Fruit fly (Drosophila melanogaster): Measurements from ENCODE around the gene Dab.

Dab gene

dm6 chr3L:16670195-16670594 lies 41.7 kb upstream of the Dab start (continued):
- TF ChIP-seq insv (GFP tag; optimal IDR thresholded peaks at IDR 0.05) (no peak), CG8359 (GFP tag; optimal IDR thresholded peaks at IDR 0.05; ENCODE audit: borderline replicate concordance) (no peak), Hand (GFP tag; optimal IDR thresholded peaks at IDR 0.05) (no peak), Bdp1 (GFP tag; optimal IDR thresholded peaks at IDR 0.05) (no peak), CG3407 (GFP tag; optimal IDR thresholded peaks at IDR 0.05) (no peak), B-H2 (GFP tag; optimal IDR thresholded peaks at IDR 0.05) (peak; percentile 17), klu (GFP tag; IDR thresholded peaks at IDR 0.05) (no peak), pzg (GFP tag; optimal IDR thresholded peaks at IDR 0.05) (no peak), schlank (tag; optimal IDR thresholded peaks at IDR 0.05) (peak; percentile 42), sim (GFP tag; IDR thresholded peaks at IDR 0.05) (no peak), vvl (GFP tag; IDR thresholded peaks at IDR 0.05) (0 out of 2 replicates have a peak, but pooled peaks have one; percentile 20), Stat92E (GFP tag; optimal IDR thresholded peaks at IDR 0.05) (no peak), E2f1 (GFP tag; IDR thresholded peaks at IDR 0.05) (no peak), CG30020 (tag; optimal IDR thresholded peaks at IDR 0.05) (no peak), HHEX (GFP tag; optimal IDR thresholded peaks at IDR 0.05) (peak; percentile 34), Asciz (GFP tag; optimal IDR thresholded peaks at IDR 0.05) (no peak), Dad (GFP tag; optimal IDR thresholded peaks at IDR 0.05) (no peak), NC2α (GFP tag; optimal IDR thresholded peaks at IDR 0.05) (no peak), ro (GFP tag; IDR thresholded peaks at IDR 0.05) (no peak), tin (GFP tag; optimal IDR thresholded peaks at IDR 0.05) (no peak), ap (GFP tag; IDR thresholded peaks at IDR 0.05) (no peak), gt (GFP tag; IDR thresholded peaks at IDR 0.05) (no peak), D19B (GFP tag; optimal IDR thresholded peaks at IDR 0.05) (no peak), CG2116 (GFP tag; optimal IDR thresholded peaks at IDR 0.05) (no peak), CG6791 (GFP tag; IDR thresholded peaks at IDR 0.05; ENCODE audit: partially characterized antibody) (no peak), ssp (GFP tag; IDR thresholded peaks at IDR 0.05) (no peak), CG6813 (GFP tag; optimal IDR thresholded peaks at IDR 0.05) (peak; percentile 20), CG1233 (GFP tag; optimal IDR thresholded peaks at IDR 0.05) (peak; percentile 3), Dip2 (GFP tag; IDR thresholded peaks at IDR 0.05) (no peak), CG18599 (GFP tag; optimal IDR thresholded peaks at IDR 0.05) (peak; percentile 52), salm (tag; optimal IDR thresholded peaks at IDR 0.05) (no peak), CG2875 (GFP tag; optimal IDR thresholded peaks at IDR 0.05) (peak; percentile 38), dpn (GFP tag; optimal IDR thresholded peaks at IDR 0.05) (no peak), Ptx1 (GFP tag; IDR thresholded peaks at IDR 0.05) (0 out of 2 replicates have a peak, but pooled peaks have one; percentile 9), CG3163 (GFP tag; optimal IDR thresholded peaks at IDR 0.05) (no peak), wor (GFP tag; IDR thresholded peaks at IDR 0.05) (no peak), CG6689 (GFP tag; IDR thresholded peaks at IDR 0.05) (no peak), NK7.1 (GFP tag; optimal IDR thresholded peaks at IDR 0.05) (no peak), sug (tag; optimal IDR thresholded peaks at IDR 0.05) (peak; percentile 57), Dip3 (GFP tag; optimal IDR thresholded peaks at IDR 0.05) (peak; percentile 4)

- TF ChIP-seq sr (GFP tag; IDR thresholded peaks at IDR 0.05) (no peak), D19A (tag; optimal IDR thresholded peaks at IDR 0.05) (peak; percentile 67), grn (GFP tag; optimal IDR thresholded peaks at IDR 0.05) (peak; percentile 15), CG2712 (tag; optimal IDR thresholded peaks at IDR 0.05) (no peak), sug (tag; optimal IDR thresholded peaks at IDR 0.05) (peak; percentile 5), Lhr (GFP tag; optimal IDR thresholded peaks at IDR 0.05) (no peak), bbx (GFP tag; IDR thresholded peaks at IDR 0.05; ENCODE audit: partially characterized antibody) (no peak), exex (tag; optimal IDR thresholded peaks at IDR 0.05) (peak; percentile 93), CG34376 (GFP tag; optimal IDR thresholded peaks at IDR 0.05) (peak; percentile 9)
Measured at dm6 chr3L:16670882-16671675, 40.8 kb upstream of the Dab start.
